Fruit fly (Drosophila melanogaster) whole organism, embryonic: Measurements from ENCODE around the gene sosie.
A peak's percentile ranks its signal among the peaks of the same experiment; 100 is the strongest.

ENCODE experiments used
- Atf-2 ChIP-seq: fragments of 200-800 bp; sonication (Bioruptor generic); optimal IDR thresholded peaks from 2 replicates; lab custom pipeline; 2016; ENCODE audit warnings: missing biosample characterization, missing genetic modification characterization
- B-H1 ChIP-seq: fragments of 200-800 bp; sonication (Bioruptor generic); IDR thresholded peaks from 3 replicates; pipeline ENCODE4 v1.3.6; 2022; ENCODE audit warnings: missing biosample characterization, missing genetic modification characterization
- BtbVII ChIP-seq: fragments of 200-800 bp; sonication (Bioruptor generic); optimal IDR thresholded peaks from 3 replicates; lab custom pipeline; 2017; ENCODE audit warnings: missing biosample characterization, mild to moderate bottlenecking, missing genetic modification characterization
- CG11093 ChIP-seq: fragments of 200-800 bp; sonication (Bioruptor generic); IDR thresholded peaks from 3 replicates; pipeline ENCODE4 v1.3.6; 2022; ENCODE audit warnings: missing biosample characterization, missing genetic modification characterization
- CG11398 ChIP-seq: fragments of 200-800 bp; sonication (Bioruptor generic); optimal IDR thresholded peaks from 2 replicates; lab custom pipeline; 2016; ENCODE audit warnings: missing biosample characterization, missing genetic modification characterization
- CG12104 ChIP-seq: fragments of 200-800 bp; sonication (Bioruptor generic); optimal IDR thresholded peaks from 3 replicates; lab custom pipeline; 2016; ENCODE audit warnings: missing biosample characterization, missing genetic modification characterization
- CG12155 ChIP-seq: fragments of 200-800 bp; sonication (Bioruptor generic); optimal IDR thresholded peaks from 3 replicates; lab custom pipeline; 2016; ENCODE audit warnings: missing biosample characterization, missing genetic modification characterization
- CG13624 ChIP-seq: fragments of 200-800 bp; sonication (Bioruptor generic); optimal IDR thresholded peaks from 2 replicates; lab custom pipeline; 2016; ENCODE audit warnings: missing biosample characterization, missing genetic modification characterization
- CG14014 ChIP-seq: fragments of 200-800 bp; sonication (Bioruptor generic); IDR thresholded peaks from 2 replicates; pipeline ENCODE4 v1.3.6; 2022; ENCODE audit warnings: missing biosample characterization, missing genetic modification characterization
- CG14050 ChIP-seq: fragments of 200-800 bp; sonication (Bioruptor generic); IDR thresholded peaks from 3 replicates; pipeline ENCODE4 v1.3.6; 2022; ENCODE audit warnings: missing biosample characterization, missing genetic modification characterization
- CG1529 ChIP-seq: fragments of 200-800 bp; sonication (Bioruptor generic); optimal IDR thresholded peaks from 3 replicates; lab custom pipeline; 2018; ENCODE audit warnings: missing biosample characterization, missing genetic modification characterization
- CG17829 ChIP-seq: fragments of 200-800 bp; optimal IDR thresholded peaks from 2 replicates; lab custom pipeline; 2019; ENCODE audit warnings: missing biosample characterization, mild to moderate bottlenecking, missing genetic modification characterization, moderate library complexity
- CG18011 ChIP-seq: fragments of 200-800 bp; sonication (Bioruptor generic); optimal IDR thresholded peaks from 2 replicates; lab custom pipeline; 2017; ENCODE audit warnings: missing biosample characterization, missing genetic modification characterization, mild to moderate bottlenecking, moderate library complexity, missing genotype
- CG2120 ChIP-seq: fragments of 200-800 bp; sonication (Bioruptor generic); optimal IDR thresholded peaks from 3 replicates; lab custom pipeline; 2016; ENCODE audit warnings: missing biosample characterization, missing genetic modification characterization
- CG32532 ChIP-seq: fragments of 200-800 bp; sonication (Bioruptor generic); IDR thresholded peaks from 2 replicates; pipeline ENCODE4 v1.3.6; 2022; ENCODE audit warnings: missing biosample characterization, missing genetic modification characterization
- CG6689 ChIP-seq: fragments of 200-800 bp; sonication (Bioruptor generic); IDR thresholded peaks from 2 replicates; pipeline ENCODE4 v1.3.6; 2022; ENCODE audit warnings: missing biosample characterization, missing genetic modification characterization
- CG7839 ChIP-seq: fragments of 200-800 bp; sonication (Bioruptor generic); optimal IDR thresholded peaks from 3 replicates; lab custom pipeline; 2018; ENCODE audit warnings: missing biosample characterization, mild to moderate bottlenecking, missing genetic modification characterization, moderate library complexity
- CG7987 ChIP-seq: fragments of 200-800 bp; sonication (Bioruptor generic); optimal IDR thresholded peaks from 2 replicates; lab custom pipeline; 2018; ENCODE audit warnings: missing biosample characterization, mild to moderate bottlenecking, missing genetic modification characterization, moderate library complexity
- CG8281 ChIP-seq: fragments of 200-800 bp; sonication (Bioruptor generic); optimal IDR thresholded peaks from 2 replicates; lab custom pipeline; 2018; ENCODE audit warnings: missing biosample characterization, mild to moderate bottlenecking, missing genetic modification characterization, moderate library complexity
- CG9609 ChIP-seq: fragments of 200-800 bp; sonication (Bioruptor generic); optimal IDR thresholded peaks from 3 replicates; lab custom pipeline; 2016; ENCODE audit warnings: missing biosample characterization, missing genetic modification characterization
- Dad ChIP-seq: fragments of 200-800 bp; sonication (Bioruptor generic); optimal IDR thresholded peaks from 3 replicates; lab custom pipeline; 2016; ENCODE audit warnings: missing biosample characterization, missing genetic modification characterization
- Ets65A ChIP-seq: fragments of 200-800 bp; sonication (Bioruptor generic); peaks from one replicate; lab custom pipeline; 2016; ENCODE audit warnings: missing biosample characterization, missing genetic modification characterization
- Gsc ChIP-seq: fragments of 200-800 bp; sonication (Bioruptor generic); IDR thresholded peaks from 2 replicates; pipeline ENCODE4 v1.3.6; 2022; ENCODE audit warnings: missing biosample characterization, missing genetic modification characterization
- Hmx ChIP-seq: fragments of 200-800 bp; sonication (Bioruptor generic); optimal IDR thresholded peaks from 2 replicates; lab custom pipeline; 2016; ENCODE audit warnings: missing biosample characterization, missing genetic modification characterization
- Hr3 ChIP-seq: fragments of 200-800 bp; sonication (Bioruptor generic); optimal IDR thresholded peaks from 3 replicates; lab custom pipeline; 2016; ENCODE audit warnings: missing biosample characterization, missing genetic modification characterization
- Mad ChIP-seq: fragments of 200-800 bp; sonication (Bioruptor generic); optimal IDR thresholded peaks from 2 replicates; lab custom pipeline; 2016; ENCODE audit warnings: missing biosample characterization, missing genetic modification characterization
- Max ChIP-seq: fragments of 200-800 bp; sonication (Bioruptor generic); optimal IDR thresholded peaks from 2 replicates; lab custom pipeline; 2016; ENCODE audit warnings: missing biosample characterization, mild to moderate bottlenecking, missing genetic modification characterization
- Mrtf ChIP-seq: fragments of 200-800 bp; sonication (Bioruptor generic); IDR thresholded peaks from 3 replicates; pipeline ENCODE4 v1.3.6; 2022; ENCODE audit warnings: missing biosample characterization, missing genetic modification characterization
- Sin3A ChIP-seq: fragments of >200 bp; optimal IDR thresholded peaks from 2 replicates; lab custom pipeline; 2018
- Usf ChIP-seq: fragments of 200-800 bp; sonication (Bioruptor generic); optimal IDR thresholded peaks from 2 replicates; lab custom pipeline; 2017; ENCODE audit warnings: missing genotype, missing biosample characterization, missing genetic modification characterization
- al ChIP-seq: fragments of 200-800 bp; sonication (Bioruptor generic); IDR thresholded peaks from 2 replicates; pipeline ENCODE4 v1.3.6; 2022; ENCODE audit warnings: missing biosample characterization, missing genetic modification characterization
- ato ChIP-seq: fragments of 200-800 bp; sonication (Bioruptor generic); IDR thresholded peaks from 2 replicates; pipeline ENCODE4 v1.3.6; 2022; ENCODE audit warnings: missing biosample characterization, missing genetic modification characterization; ENCODE audit not compliant: partially characterized antibody
- bbx ChIP-seq: fragments of 200-800 bp; sonication (Bioruptor generic); IDR thresholded peaks from 2 replicates; pipeline ENCODE4 v1.3.6; 2022; ENCODE audit warnings: missing biosample characterization, missing genetic modification characterization; ENCODE audit not compliant: partially characterized antibody
- btn ChIP-seq: fragments of 200-800 bp; sonication (Bioruptor generic); optimal IDR thresholded peaks from 2 replicates; lab custom pipeline; 2016; ENCODE audit warnings: missing biosample characterization, missing genetic modification characterization
- corto ChIP-seq: fragments of 200-800 bp; sonication (Bioruptor generic); optimal IDR thresholded peaks from 2 replicates; lab custom pipeline; 2016; ENCODE audit warnings: missing biosample characterization, mild to moderate bottlenecking, missing genetic modification characterization, moderate library complexity
- dpn ChIP-seq, 2 experiments: fragments of 200-800 bp; sonication (Bioruptor generic); optimal IDR thresholded peaks; 3 replicates each; lab custom pipeline; 2016; ENCODE audit warnings: missing biosample characterization in 2 of 2, missing genetic modification characterization in 2 of 2
- ewg ChIP-seq: fragments of 200-800 bp; sonication (Bioruptor generic); optimal IDR thresholded peaks from 3 replicates; lab custom pipeline; 2017; ENCODE audit warnings: mild to moderate bottlenecking, missing biosample characterization, missing genetic modification reagents, missing genetic modification characterization
- fd3F ChIP-seq: fragments of 200-800 bp; sonication (Bioruptor generic); optimal IDR thresholded peaks from 2 replicates; lab custom pipeline; 2018; ENCODE audit warnings: missing biosample characterization, mild to moderate bottlenecking, missing genetic modification characterization, moderate library complexity
- fd96Cb ChIP-seq: fragments of 200-800 bp; sonication (Bioruptor generic); optimal IDR thresholded peaks from 2 replicates; lab custom pipeline; 2018; ENCODE audit warnings: missing biosample characterization, mild to moderate bottlenecking, missing genetic modification characterization, moderate library complexity
- hkb ChIP-seq, 2 experiments: fragments of 200-800 bp in 1 of 2; fragments of >200 bp in 1 of 2; sonication (Bioruptor generic) in 1 of 2; IDR thresholded peaks in 1 of 2; optimal IDR thresholded peaks in 1 of 2; 2 replicates each; pipeline versions ENCODE4 v1.3.6 to Lab custom; 2017 to 2022; ENCODE audit warnings: missing biosample characterization in 1 of 2, missing genetic modification characterization in 1 of 2
- ind ChIP-seq: fragments of 200-800 bp; sonication (Bioruptor generic); optimal IDR thresholded peaks from 3 replicates; lab custom pipeline; 2016; ENCODE audit warnings: missing biosample characterization, missing genetic modification characterization
- inv ChIP-seq: fragments of 200-800 bp; sonication (Bioruptor generic); IDR thresholded peaks from 2 replicates; pipeline ENCODE4 v1.3.6; 2022; ENCODE audit warnings: missing biosample characterization, missing genetic modification characterization; ENCODE audit not compliant: partially characterized antibody
- nau ChIP-seq: fragments of 200-800 bp; sonication (Bioruptor generic); optimal IDR thresholded peaks from 3 replicates; lab custom pipeline; 2017; ENCODE audit warnings: missing biosample characterization, mild to moderate bottlenecking, missing genetic modification characterization, missing genetic modification reagents
- oc ChIP-seq: fragments of 200-800 bp; sonication (Bioruptor generic); optimal IDR thresholded peaks from 2 replicates; lab custom pipeline; 2018; ENCODE audit warnings: missing biosample characterization, mild to moderate bottlenecking, missing genetic modification characterization, moderate library complexity
- peb ChIP-seq: fragments of 200-800 bp; sonication (Bioruptor generic); IDR thresholded peaks from 2 replicates; pipeline ENCODE4 v1.3.6; 2022; ENCODE audit warnings: missing biosample characterization, missing genetic modification characterization
- pho ChIP-seq: fragments of 200-800 bp; sonication (Bioruptor generic); optimal IDR thresholded peaks from 2 replicates; lab custom pipeline; 2016; ENCODE audit warnings: missing biosample characterization, missing genetic modification characterization
- prd ChIP-seq, 3 experiments: fragments of >200 bp in 2 of 3; fragments of 200-800 bp in 1 of 3; sonication (Bioruptor generic) in 1 of 3; optimal IDR thresholded peaks in 2 of 3; IDR thresholded peaks in 1 of 3; 2 replicates in 2 of 3; 3 replicates in 1 of 3; pipeline versions ENCODE4 v1.3.6 to Lab custom; 2017 to 2022; ENCODE audit warnings: missing biosample characterization in 1 of 3, missing genetic modification characterization in 1 of 3
- pzg ChIP-seq: fragments of 200-800 bp; sonication (Bioruptor generic); optimal IDR thresholded peaks from 3 replicates; lab custom pipeline; 2018; ENCODE audit warnings: missing biosample characterization, mild to moderate bottlenecking, missing genetic modification characterization, moderate library complexity
- salm ChIP-seq: fragments of 200-800 bp; sonication (Bioruptor generic); optimal IDR thresholded peaks from 2 replicates; lab custom pipeline; 2018; ENCODE audit warnings: missing biosample characterization, mild to moderate bottlenecking, missing genetic modification characterization
- tin ChIP-seq: fragments of 200-800 bp; sonication (Bioruptor generic); optimal IDR thresholded peaks from 3 replicates; lab custom pipeline; 2016; ENCODE audit warnings: missing biosample characterization, missing genetic modification characterization
- tx ChIP-seq: fragments of 200-800 bp; sonication (Bioruptor generic); optimal IDR thresholded peaks from 2 replicates; lab custom pipeline; 2016; ENCODE audit warnings: missing biosample characterization, missing genetic modification characterization

Gene sosie

DNA sequence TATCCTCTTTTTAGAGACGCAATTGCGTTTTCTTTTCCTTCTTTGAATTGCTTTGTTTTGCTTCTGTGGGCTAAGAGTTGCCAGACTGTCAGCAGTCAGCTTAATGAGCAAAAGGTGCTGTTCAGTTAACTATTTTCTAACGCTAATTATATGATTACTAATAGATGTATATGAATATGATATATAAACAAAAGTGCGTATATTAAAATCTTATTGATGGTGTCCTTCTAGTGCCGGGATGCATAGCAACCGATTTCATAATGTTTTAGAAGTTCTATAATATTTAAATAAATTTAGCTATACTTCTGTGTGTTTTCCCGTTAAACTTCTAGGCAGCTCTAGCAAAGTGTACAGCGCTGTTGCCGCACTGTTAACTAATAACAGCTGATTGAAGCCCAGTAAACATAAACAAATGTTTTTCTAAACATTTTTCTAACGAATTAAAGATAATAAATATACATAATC is 3.8 kb upstream of the sosie start, which contains the start of the genes Kaz and CG43273 (continued):
- no peak for TF ChIP-seq CG1529 (GFP tag; lab: Kevin White, UChicago)
- no peak for TF ChIP-seq bbx (GFP tag; lab: Robert Waterston, UW)
- TF ChIP-seq CG8281 (tag; lab: Kevin White, UChicago), result no peak
- peak; percentile 0 for TF ChIP-seq CG12104 (GFP tag; lab: Kevin White, UChicago)
- TF ChIP-seq CG11093, result no peak
- TF ChIP-seq Hr3 (GFP tag; lab: Kevin White, UChicago), result peak; percentile 48
- TF ChIP-seq ind, result peak; percentile 56
- peak; percentile 87 for TF ChIP-seq Ets65A (GFP tag; lab: Kevin White, UChicago)
- no peak for TF ChIP-seq Usf (GFP tag; lab: Kevin White, UChicago)
- TF ChIP-seq Mad (GFP tag; lab: Kevin White, UChicago), result peak; percentile 36
- TF ChIP-seq Gsc (GFP tag; lab: Robert Waterston, UW), result no peak
- TF ChIP-seq pzg (GFP tag; lab: Kevin White, UChicago), result peak; percentile 35
- no peak for TF ChIP-seq BtbVII
- no peak for TF ChIP-seq corto (GFP tag; lab: Kevin White, UChicago)
- no peak for TF ChIP-seq Mrtf
- no peak for TF ChIP-seq CG7839 (tag; lab: Kevin White, UChicago)
- TF ChIP-seq CG14050, result no peak
- no peak for TF ChIP-seq btn (GFP tag; lab: Kevin White, UChicago)
- no peak for TF ChIP-seq B-H1 (GFP tag; lab: Robert Waterston, UW)
- peak; percentile 64 for TF ChIP-seq CG32532 (GFP tag; lab: Robert Waterston, UW)
- no peak for TF ChIP-seq ato (GFP tag; lab: Robert Waterston, UW)
- no peak for TF ChIP-seq Atf-2 (GFP tag; lab: Kevin White, UChicago)
- TF ChIP-seq CG11398, result no peak
- peak; percentile 73 for TF ChIP-seq CG17829 (tag; lab: Kevin White, UChicago)
- TF ChIP-seq Max, result peak; percentile 56
- peak; percentile 13 for TF ChIP-seq CG13624 (GFP tag; lab: Kevin White, UChicago)
- peak; percentile 37; the same call in 1 of the 2 replicates for TF ChIP-seq peb (GFP tag; lab: Robert Waterston, UW)
- no peak for TF ChIP-seq nau (GFP tag; lab: Kevin White, UChicago)
- peak; percentile 43 for TF ChIP-seq Sin3A (lab: Kevin White, UChicago)
- TF ChIP-seq dpn (GFP tag; optimal IDR thresholded peaks at IDR 0.05; lab: Kevin White, UChicago), result peak in 1 of 2 experiments; percentile 68
- TF ChIP-seq CG14014 (GFP tag; lab: Robert Waterston, UW), result peak; percentile 60; the same call in 1 of the 2 replicates
- no peak for TF ChIP-seq prd (optimal IDR thresholded peaks at IDR 0.05; lab: Kevin White, UChicago)
- peak; percentile 64; the same call in 2 of the 3 replicates for TF ChIP-seq prd (GFP tag; IDR thresholded peaks at IDR 0.05; lab: Robert Waterston, UW)
- peak; percentile 34 for TF ChIP-seq fd96Cb
- peak; percentile 33 for TF ChIP-seq fd3F (GFP tag; lab: Kevin White, UChicago)
- no peak for TF ChIP-seq pho (GFP tag; lab: Kevin White, UChicago)
- TF ChIP-seq CG7987, result no peak
- TF ChIP-seq ewg (GFP tag; lab: Kevin White, UChicago), result peak; percentile 54
- TF ChIP-seq tx (GFP tag; lab: Kevin White, UChicago), result no peak
- TF ChIP-seq inv, result no peak
- peak; percentile 67 for TF ChIP-seq CG2120 (GFP tag; lab: Kevin White, UChicago)
- no peak for TF ChIP-seq Hmx (GFP tag; lab: Kevin White, UChicago)
- TF ChIP-seq CG9609 (GFP tag; lab: Kevin White, UChicago), result no peak
- peak; percentile 57 for TF ChIP-seq CG18011 (GFP tag; lab: Kevin White, UChicago)
- no peak for TF ChIP-seq salm
- TF ChIP-seq hkb (optimal IDR thresholded peaks at IDR 0.05; lab: Kevin White, UChicago), result no peak
- no peak for TF ChIP-seq hkb (GFP tag; IDR thresholded peaks at IDR 0.05; lab: Robert Waterston, UW)
- TF ChIP-seq Dad (GFP tag; lab: Kevin White, UChicago), result no peak
- TF ChIP-seq CG12155 (GFP tag; lab: Kevin White, UChicago), result peak; percentile 61
- TF ChIP-seq al, result peak; percentile 36; the same call in 1 of the 2 replicates
- peak; percentile 52 for TF ChIP-seq tin (GFP tag; lab: Kevin White, UChicago)
- no peak for TF ChIP-seq CG6689 (GFP tag; lab: Robert Waterston, UW)
- peak; percentile 76 for TF ChIP-seq oc (tag; lab: Kevin White, UChicago)
